Fruit fly (Drosophila melanogaster): ENCODE data around the gene CycT.

CycT gene

dm6 chr3L:17513893-17514616, 43.5 kb downstream of the CycT start, which contains the start of the genes U4-U6-60K and CG7564:
U4-U6-60K (minus strand) TSS chr3L:17513912.
CG7564 (plus strand) TSS chr3L:17514298.
- TF ChIP-seq CG8319 (GFP tag; optimal IDR thresholded peaks at IDR 0.05) (peak; percentile 42), Eip78C (GFP tag) (peak; percentile 78), Sox14 (GFP tag; optimal IDR thresholded peaks at IDR 0.05) (peak; percentile 69), CG6792 (GFP tag; optimal IDR thresholded peaks at IDR 0.05) (peak; percentile 39), Gug (GFP tag; IDR thresholded peaks at IDR 0.05) (peak; percentile 29; the same call in 1 of the 2 replicates), fd85E (GFP tag; optimal IDR thresholded peaks at IDR 0.05) (peak; percentile 43), acj6 (GFP tag; optimal IDR thresholded peaks at IDR 0.05) (peak; percentile 63), net (GFP tag; optimal IDR thresholded peaks at IDR 0.05) (peak; percentile 33), CG11294 (GFP tag; IDR thresholded peaks at IDR 0.05) (0 out of 2 replicates have a peak, but pooled peaks have one; percentile 21), topi (GFP tag; optimal IDR thresholded peaks at IDR 0.05) (peak; percentile 75), CG8632 (GFP tag; optimal IDR thresholded peaks at IDR 0.05) (peak; percentile 51), Eip93F (GFP tag; optimal IDR thresholded peaks at IDR 0.05) (peak; percentile 64), CG31627 (GFP tag; optimal IDR thresholded peaks at IDR 0.05) (peak; percentile 68), CG6808 (GFP tag; optimal IDR thresholded peaks at IDR 0.05) (peak; percentile 69), svp (GFP tag) (peak; percentile 56), Lpt (GFP tag; optimal IDR thresholded peaks at IDR 0.05) (peak; percentile 30), dsx (GFP tag; optimal IDR thresholded peaks at IDR 0.05; ENCODE audit: poor library complexity, severe bottlenecking) (no peak), CG11762 (GFP tag; optimal IDR thresholded peaks at IDR 0.05; ENCODE audit: insufficient read depth) (peak; percentile 7), CG6163 (GFP tag; IDR thresholded peaks at IDR 0.05) (0 out of 3 replicates have a peak, but pooled peaks have one; percentile 28), CG34406 (GFP tag; optimal IDR thresholded peaks at IDR 0.05) (peak; percentile 47), achi (GFP tag; optimal IDR thresholded peaks at IDR 0.05) (peak; percentile 59), CG15336 (GFP tag; IDR thresholded peaks at IDR 0.05) (no peak), Blimp-1 (GFP tag; optimal IDR thresholded peaks at IDR 0.05) (no peak), CG6276 (GFP tag; optimal IDR thresholded peaks at IDR 0.05) (no peak), CG7368 (GFP tag; optimal IDR thresholded peaks at IDR 0.05) (no peak), OdsH (GFP tag; optimal IDR thresholded peaks at IDR 0.05) (peak; percentile 60), CG32006 (GFP tag; optimal IDR thresholded peaks at IDR 0.05) (peak; percentile 61), pdm3 (GFP tag; optimal IDR thresholded peaks at IDR 0.05) (peak; percentile 69), CG3032 (tag; optimal IDR thresholded peaks at IDR 0.05) (peak; percentile 57), Eip75B (GFP tag; optimal IDR thresholded peaks at IDR 0.05) (no peak), fd59A (GFP tag; optimal IDR thresholded peaks at IDR 0.05) (peak; percentile 31), Sox15 (GFP tag; optimal IDR thresholded peaks at IDR 0.05) (peak; percentile 45), Hr38 (GFP tag; optimal IDR thresholded peaks at IDR 0.05) (no peak), CG1621 (tag; optimal IDR thresholded peaks at IDR 0.05) (no peak), lz (GFP tag; optimal IDR thresholded peaks at IDR 0.05) (peak; percentile 60), spab (GFP tag; optimal IDR thresholded peaks at IDR 0.05) (no peak), Ets21C (GFP tag; optimal IDR thresholded peaks at IDR 0.05) (peak; percentile 10), Hr39 (GFP tag; optimal IDR thresholded peaks at IDR 0.05) (peak; percentile 69), Ets96B (tag; optimal IDR thresholded peaks at IDR 0.05) (peak; percentile 16), esn (GFP tag; optimal IDR thresholded peaks at IDR 0.05) (peak; percentile 71), ss (GFP tag; optimal IDR thresholded peaks at IDR 0.05) (no peak), CG11902 (GFP tag; optimal IDR thresholded peaks at IDR 0.05) (peak; percentile 26), Hr4 (GFP tag; optimal IDR thresholded peaks at IDR 0.05) (peak; percentile 62), CG3919 (GFP tag; optimal IDR thresholded peaks at IDR 0.05) (peak; percentile 65), cyc (GFP tag; optimal IDR thresholded peaks at IDR 0.05) (peak; percentile 71)
